Fruit fly (Drosophila melanogaster) whole organism, embryonic: ENCODE results near the gene CG32318.

Experiments used
- Adf1 ChIP-seq: fragments of 200-800 bp; sonication (Bioruptor generic); IDR thresholded peaks from 2 replicates; pipeline ENCODE4 v1.3.6; 2022; ENCODE audit warnings: missing biosample characterization, missing genetic modification characterization
- Aef1 ChIP-seq: fragments of 200-800 bp; sonication (Bioruptor generic); IDR thresholded peaks from 3 replicates; pipeline ENCODE4 v1.3.6; 2022; ENCODE audit warnings: missing biosample characterization, missing genetic modification characterization
- Atf6 ChIP-seq: fragments of 200-800 bp; sonication (Bioruptor generic); IDR thresholded peaks from 2 replicates; pipeline ENCODE4 v1.3.6; 2022; ENCODE audit warnings: missing biosample characterization, missing genetic modification characterization
- B-H1 ChIP-seq: fragments of 200-800 bp; sonication (Bioruptor generic); IDR thresholded peaks from 3 replicates; pipeline ENCODE4 v1.3.6; 2022; ENCODE audit warnings: missing biosample characterization, missing genetic modification characterization
- Blimp-1 ChIP-seq: fragments of 200-800 bp; sonication (Bioruptor generic); optimal IDR thresholded peaks from 3 replicates; lab custom pipeline; 2018; ENCODE audit warnings: missing biosample characterization, missing genetic modification characterization, mild to moderate bottlenecking, moderate library complexity, missing genetic modification reagents
- CG11695 ChIP-seq: fragments of 200-800 bp; sonication (Bioruptor generic); IDR thresholded peaks from 3 replicates; pipeline ENCODE4 v1.3.6; 2022; ENCODE audit warnings: missing biosample characterization, missing genetic modification characterization
- CG12744 ChIP-seq: fragments of 200-800 bp; sonication (Bioruptor generic); optimal IDR thresholded peaks from 2 replicates; lab custom pipeline; 2016; ENCODE audit warnings: missing biosample characterization, missing genetic modification characterization
- CG12942 ChIP-seq: fragments of 200-800 bp; sonication (Bioruptor generic); optimal IDR thresholded peaks from 3 replicates; lab custom pipeline; 2016; ENCODE audit warnings: missing biosample characterization, missing genetic modification characterization
- CG14014 ChIP-seq: fragments of 200-800 bp; sonication (Bioruptor generic); IDR thresholded peaks from 2 replicates; pipeline ENCODE4 v1.3.6; 2022; ENCODE audit warnings: missing biosample characterization, missing genetic modification characterization
- CG14441 ChIP-seq: fragments of 200-800 bp; sonication (Bioruptor generic); IDR thresholded peaks from 2 replicates; pipeline ENCODE4 v1.3.6; 2022; ENCODE audit warnings: missing biosample characterization, missing genetic modification characterization
- CG14710 ChIP-seq: fragments of 200-800 bp; sonication (Bioruptor generic); optimal IDR thresholded peaks from 3 replicates; lab custom pipeline; 2019; ENCODE audit warnings: missing biosample characterization, mild to moderate bottlenecking, missing genetic modification characterization, moderate library complexity
- CG17385 ChIP-seq: fragments of 200-800 bp; sonication (Bioruptor generic); optimal IDR thresholded peaks from 3 replicates; lab custom pipeline; 2018; ENCODE audit warnings: missing biosample characterization, mild to moderate bottlenecking, missing genetic modification characterization
- CG2678 ChIP-seq: fragments of 200-800 bp; sonication (Bioruptor generic); optimal IDR thresholded peaks from 3 replicates; lab custom pipeline; 2019; ENCODE audit warnings: missing biosample characterization, mild to moderate bottlenecking, missing genetic modification characterization, moderate library complexity
- CG30403 ChIP-seq: fragments of 200-800 bp; sonication (Bioruptor generic); optimal IDR thresholded peaks from 3 replicates; lab custom pipeline; 2016; ENCODE audit warnings: missing biosample characterization, missing genetic modification characterization
- CG3847 ChIP-seq: fragments of 200-800 bp; sonication (Bioruptor generic); IDR thresholded peaks from 2 replicates; pipeline ENCODE4 v1.3.6; 2022; ENCODE audit warnings: missing biosample characterization, missing genetic modification characterization
- CG4707 ChIP-seq: fragments of 200-800 bp; sonication (Bioruptor generic); optimal IDR thresholded peaks from 2 replicates; lab custom pipeline; 2018; ENCODE audit warnings: missing biosample characterization, mild to moderate bottlenecking, missing genetic modification characterization, moderate library complexity
- CG7271 ChIP-seq: fragments of 200-800 bp; sonication (Bioruptor generic); optimal IDR thresholded peaks from 2 replicates; lab custom pipeline; 2018; ENCODE audit warnings: missing biosample characterization, mild to moderate bottlenecking, missing genetic modification characterization, moderate library complexity
- CG8765 ChIP-seq: fragments of 200-800 bp; sonication (Bioruptor generic); IDR thresholded peaks from 2 replicates; pipeline ENCODE4 v1.3.6; 2022; ENCODE audit warnings: missing biosample characterization, missing genetic modification characterization
- CG9817 ChIP-seq: fragments of 200-800 bp; sonication (Bioruptor generic); optimal IDR thresholded peaks from 2 replicates; lab custom pipeline; 2018; ENCODE audit warnings: missing biosample characterization, mild to moderate bottlenecking, missing genetic modification characterization, moderate library complexity
- CoRest ChIP-seq: fragments of 200-800 bp; sonication (Bioruptor generic); optimal IDR thresholded peaks from 3 replicates; lab custom pipeline; 2018; ENCODE audit warnings: missing biosample characterization, mild to moderate bottlenecking, missing genetic modification characterization, moderate library complexity
- CrebB ChIP-seq: fragments of 200-800 bp; sonication (Bioruptor generic); optimal IDR thresholded peaks from 3 replicates; lab custom pipeline; 2018; ENCODE audit warnings: missing biosample characterization, mild to moderate bottlenecking, missing genetic modification characterization
- Dek ChIP-seq: fragments of 200-800 bp; sonication (Bioruptor generic); optimal IDR thresholded peaks from 3 replicates; lab custom pipeline; 2019; ENCODE audit warnings: missing biosample characterization, mild to moderate bottlenecking, missing genetic modification characterization, moderate library complexity
- Dfd ChIP-seq, 2 experiments: fragments of >200 bp; optimal IDR thresholded peaks; 2 replicates each; lab custom pipeline; 2017; ENCODE audit warnings: missing biosample characterization in 2 of 2, missing genetic modification characterization in 2 of 2
- E2f1 ChIP-seq: fragments of 200-800 bp; sonication (Bioruptor generic); IDR thresholded peaks from 2 replicates; pipeline ENCODE4 v1.3.6; 2022; ENCODE audit warnings: missing biosample characterization, missing genetic modification characterization
- Fer3 ChIP-seq: fragments of 200-800 bp; sonication (Bioruptor generic); optimal IDR thresholded peaks from 2 replicates; lab custom pipeline; 2018; ENCODE audit warnings: missing biosample characterization, mild to moderate bottlenecking, missing genetic modification characterization, moderate library complexity
- Jarid2 ChIP-seq: fragments of 200-800 bp; sonication (Bioruptor generic); optimal IDR thresholded peaks from 3 replicates; lab custom pipeline; 2017; ENCODE audit warnings: mild to moderate bottlenecking, missing biosample characterization, missing genetic modification reagents, missing genetic modification characterization
- Meics ChIP-seq: fragments of 200-800 bp; sonication (Bioruptor generic); optimal IDR thresholded peaks from 2 replicates; lab custom pipeline; 2017; ENCODE audit warnings: missing biosample characterization, mild to moderate bottlenecking, missing genetic modification characterization
- NfI ChIP-seq: fragments of 200-800 bp; sonication (Bioruptor generic); optimal IDR thresholded peaks from 3 replicates; lab custom pipeline; 2018; ENCODE audit warnings: missing biosample characterization, mild to moderate bottlenecking, missing genetic modification characterization, moderate library complexity
- Rfx ChIP-seq: fragments of 200-800 bp; sonication (Bioruptor generic); IDR thresholded peaks from 2 replicates; pipeline ENCODE4 v1.3.6; 2022; ENCODE audit warnings: missing biosample characterization, missing genetic modification characterization
- ara ChIP-seq: fragments of 200-800 bp; sonication (Bioruptor generic); IDR thresholded peaks from 2 replicates; pipeline ENCODE4 v1.3.6; 2022; ENCODE audit warnings: missing biosample characterization, missing genetic modification characterization
- az2 ChIP-seq: fragments of 200-800 bp; sonication (Bioruptor generic); optimal IDR thresholded peaks from 3 replicates; lab custom pipeline; 2016; ENCODE audit warnings: missing biosample characterization, missing genetic modification characterization
- corto ChIP-seq: fragments of 200-800 bp; sonication (Bioruptor generic); optimal IDR thresholded peaks from 2 replicates; lab custom pipeline; 2016; ENCODE audit warnings: missing biosample characterization, mild to moderate bottlenecking, missing genetic modification characterization, moderate library complexity
- dmrt99B ChIP-seq: fragments of 200-800 bp; sonication (Bioruptor generic); optimal IDR thresholded peaks from 2 replicates; lab custom pipeline; 2018; ENCODE audit warnings: missing biosample characterization, mild to moderate bottlenecking, missing genetic modification characterization, moderate library complexity
- dpn ChIP-seq, 2 experiments: fragments of 200-800 bp; sonication (Bioruptor generic); optimal IDR thresholded peaks; 3 replicates each; lab custom pipeline; 2016; ENCODE audit warnings: missing biosample characterization in 2 of 2, missing genetic modification characterization in 2 of 2
- dysf ChIP-seq: fragments of 200-800 bp; sonication (Bioruptor generic); IDR thresholded peaks from 3 replicates; pipeline ENCODE4 v1.3.6; 2022; ENCODE audit warnings: missing biosample characterization, missing genetic modification characterization
- esg ChIP-seq: fragments of 200-800 bp; sonication (Bioruptor generic); conservative IDR thresholded peaks from 2 replicates; pipeline ENCODE4 v1.3.6; 2022; ENCODE audit warnings: missing biosample characterization, missing genetic modification characterization
- fd3F ChIP-seq: fragments of 200-800 bp; sonication (Bioruptor generic); optimal IDR thresholded peaks from 2 replicates; lab custom pipeline; 2018; ENCODE audit warnings: missing biosample characterization, mild to moderate bottlenecking, missing genetic modification characterization, moderate library complexity
- grau ChIP-seq: fragments of 200-800 bp; optimal IDR thresholded peaks from 3 replicates; lab custom pipeline; 2019; ENCODE audit warnings: missing biosample characterization, mild to moderate bottlenecking, missing genetic modification characterization, moderate library complexity
- grn ChIP-seq: fragments of 200-800 bp; sonication (Bioruptor generic); optimal IDR thresholded peaks from 3 replicates; lab custom pipeline; 2017; ENCODE audit warnings: missing biosample characterization, missing genetic modification characterization
- prd ChIP-seq, 3 experiments: fragments of >200 bp in 2 of 3; fragments of 200-800 bp in 1 of 3; sonication (Bioruptor generic) in 1 of 3; optimal IDR thresholded peaks in 2 of 3; IDR thresholded peaks in 1 of 3; 2 replicates in 2 of 3; 3 replicates in 1 of 3; pipeline versions ENCODE4 v1.3.6 to Lab custom; 2017 to 2022; ENCODE audit warnings: missing biosample characterization in 1 of 3, missing genetic modification characterization in 1 of 3
- sd ChIP-seq: fragments of 200-800 bp; sonication (Bioruptor generic); optimal IDR thresholded peaks from 3 replicates; lab custom pipeline; 2018; ENCODE audit warnings: missing biosample characterization, mild to moderate bottlenecking, missing genetic modification characterization, moderate library complexity
- sens ChIP-seq: fragments of 200-800 bp; sonication (Bioruptor generic); peaks from one replicate; lab custom pipeline; 2016; ENCODE audit warnings: missing biosample characterization, missing genetic modification characterization
- slbo ChIP-seq: fragments of 200-800 bp; sonication (Bioruptor generic); IDR thresholded peaks from 2 replicates; pipeline ENCODE4 v1.3.6; 2022; ENCODE audit warnings: missing biosample characterization, missing genetic modification characterization
- sob ChIP-seq: fragments of 200-800 bp; sonication (Bioruptor generic); IDR thresholded peaks from 2 replicates; pipeline ENCODE4 v1.3.6; 2022; ENCODE audit warnings: missing biosample characterization, missing genetic modification characterization
- stc ChIP-seq: fragments of 200-800 bp; sonication (Bioruptor generic); IDR thresholded peaks from 2 replicates; pipeline ENCODE4 v1.3.6; 2022; ENCODE audit warnings: missing biosample characterization, missing genetic modification characterization
- toy ChIP-seq: fragments of 200-800 bp; sonication (Bioruptor generic); IDR thresholded peaks from 2 replicates; pipeline ENCODE4 v1.3.6; 2022; ENCODE audit warnings: missing biosample characterization, missing genetic modification characterization
- trh ChIP-seq: fragments of 200-800 bp; sonication (Bioruptor generic); optimal IDR thresholded peaks from 2 replicates; lab custom pipeline; 2016; ENCODE audit warnings: missing biosample characterization, missing genetic modification characterization

CG32318 gene

DNA sequence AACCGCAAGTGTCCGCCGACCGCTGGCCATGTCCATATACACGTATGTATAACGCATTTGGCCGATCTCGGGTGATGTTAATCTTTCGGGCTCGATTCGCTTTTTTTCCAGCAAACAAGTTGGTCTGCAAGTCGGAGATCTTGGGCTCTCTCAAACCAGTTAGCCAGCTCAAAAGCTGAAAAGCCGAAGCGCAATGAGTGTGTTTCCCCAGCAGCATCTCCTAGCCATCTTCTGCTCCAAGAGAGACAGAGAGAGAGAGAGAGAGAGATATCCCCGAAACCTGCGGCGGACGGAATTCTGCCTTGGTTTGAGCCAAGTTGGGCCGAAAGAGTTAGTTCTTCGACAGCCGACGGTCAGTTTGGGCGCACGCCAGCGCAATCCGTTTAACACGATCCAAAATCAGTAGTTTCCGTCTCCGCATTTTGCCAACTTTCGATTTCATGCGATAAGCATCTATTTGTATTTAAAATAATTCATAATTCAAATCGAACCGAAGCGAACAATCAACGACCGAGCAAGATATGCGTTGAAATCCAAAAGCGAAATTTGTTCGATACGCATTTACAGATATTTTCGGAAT is 18.8 kb upstream of the CG32318 start (continued):
- TF ChIP-seq Blimp-1 (GFP tag; lab: Kevin White, UChicago) = peak; percentile 83
- TF ChIP-seq CoRest (tag; lab: Kevin White, UChicago) = no peak
- TF ChIP-seq ara (GFP tag; lab: Robert Waterston, UW) = peak; percentile 10; the same call in 1 of the 2 replicates
- no peak for TF ChIP-seq NfI (GFP tag; lab: Kevin White, UChicago)
- peak; percentile 52 for TF ChIP-seq Jarid2
- no peak for TF ChIP-seq CG2678 (tag; lab: Kevin White, UChicago)
- peak; percentile 44 for TF ChIP-seq grn (GFP tag; lab: Kevin White, UChicago)

DNA sequence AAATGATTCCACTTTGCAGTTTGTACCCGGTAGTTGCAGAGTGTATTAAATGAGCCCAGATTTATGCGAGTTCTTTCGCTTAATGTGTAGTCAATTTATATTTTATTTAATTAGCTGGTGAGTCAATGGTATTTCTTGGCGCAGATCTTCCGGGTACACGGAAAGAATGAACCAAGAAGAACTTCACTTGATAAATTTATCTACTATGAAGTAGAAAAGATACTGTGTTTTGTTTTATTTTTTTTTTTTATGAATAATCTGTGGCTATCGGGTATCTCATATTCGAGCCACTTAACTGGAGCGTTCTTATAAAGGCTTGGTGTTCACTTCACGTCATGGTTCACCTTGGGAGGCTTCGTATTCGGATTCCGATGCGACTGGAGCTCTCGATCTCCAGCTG is 18.3 kb upstream of the CG32318 start:
- TF ChIP-seq CG12744 (no peak), trh (GFP tag; lab: Kevin White, UChicago) (no peak), sd (tag; lab: Kevin White, UChicago) (peak; percentile 9), sens (GFP tag; lab: Kevin White, UChicago) (peak; percentile 50)

- TF ChIP-seq CG8765 (GFP tag; lab: Robert Waterston, UW) (no peak), CG14014 (GFP tag; lab: Robert Waterston, UW) (peak; percentile 62; the same call in 1 of the 2 replicates), dpn (GFP tag; optimal IDR thresholded peaks at IDR 0.05; lab: Kevin White, UChicago) (no peak), grau (tag; lab: Kevin White, UChicago) (peak; percentile 58), Aef1 (GFP tag; lab: Robert Waterston, UW) (no peak), sob (GFP tag; lab: Robert Waterston, UW) (peak; percentile 49; the same call in 1 of the 2 replicates), esg (GFP tag; lab: Robert Waterston, UW) (peak; percentile 29), CG9817 (tag; lab: Kevin White, UChicago) (no peak), CG7271 (tag; lab: Kevin White, UChicago) (no peak), fd3F (peak; percentile 43), Atf6 (GFP tag; lab: Robert Waterston, UW) (peak; percentile 66; the same call in 1 of the 2 replicates), E2f1 (GFP tag; lab: Robert Waterston, UW) (peak; percentile 35), Dek (tag; lab: Kevin White, UChicago) (peak; percentile 28), CG30403 (GFP tag; lab: Kevin White, UChicago) (peak; percentile 18), B-H1 (GFP tag; lab: Robert Waterston, UW) (no peak), CG4707 (GFP tag; lab: Kevin White, UChicago) (no peak), stc (no peak), CG14441 (GFP tag; lab: Robert Waterston, UW) (peak; percentile 41; the same call in 1 of the 2 replicates), CG17385 (GFP tag; lab: Kevin White, UChicago) (peak; percentile 15), dysf (GFP tag; lab: Robert Waterston, UW) (peak; percentile 62; the same call in 2 of the 3 replicates), Fer3 (peak; percentile 53), CG11695 (GFP tag; lab: Robert Waterston, UW) (0 out of 3 replicates have a peak, but pooled peaks have one; percentile 50), CrebB (tag; lab: Kevin White, UChicago) (no peak), dmrt99B (tag; lab: Kevin White, UChicago) (peak; percentile 20), Dfd (GFP tag; optimal IDR thresholded peaks at IDR 0.05; lab: Kevin White, UChicago) (no peak), Meics (GFP tag; lab: Kevin White, UChicago) (peak; percentile 34), sd (tag; lab: Kevin White, UChicago) (peak; percentile 18), CG12942 (no peak), Adf1 (peak; percentile 36; the same call in 1 of the 2 replicates), CG14710 (tag; lab: Kevin White, UChicago) (no peak), toy (no peak), CG3847 (GFP tag; lab: Robert Waterston, UW) (peak; percentile 47), corto (GFP tag; lab: Kevin White, UChicago) (no peak), Rfx (GFP tag; lab: Robert Waterston, UW) (peak; percentile 51), az2 (no peak), slbo (peak; percentile 70), prd (optimal IDR thresholded peaks at IDR 0.05; lab: Kevin White, UChicago) (no peak), prd (GFP tag; IDR thresholded peaks at IDR 0.05; lab: Robert Waterston, UW) (peak; percentile 29; the same call in 1 of the 3 replicates)
Observed at dm6 chr3L:1258547-1258946, 11.8 kb upstream of the CG32318 start.
